Fruit fly (Drosophila melanogaster) whole organism, adult: Measurements from ENCODE around the gene ringer.

Experiments
- CG12768 ChIP-seq: fragments of 200-800 bp; sonication (Bioruptor generic); optimal IDR thresholded peaks from 2 replicates; lab custom pipeline; 2017; ENCODE audit warnings: missing biosample characterization, missing genetic modification characterization, mild to moderate bottlenecking, moderate library complexity, missing genetic modification reagents
- CG14711 ChIP-seq: fragments of 200-800 bp; sonication (Bioruptor generic); optimal IDR thresholded peaks from 2 replicates; lab custom pipeline; 2018; ENCODE audit warnings: missing biosample characterization, mild to moderate bottlenecking, missing genetic modification characterization, moderate library complexity
- CG1620 ChIP-seq: fragments of 200-800 bp; sonication (Bioruptor generic); optimal IDR thresholded peaks from 2 replicates; lab custom pipeline; 2016; ENCODE audit warnings: missing biosample characterization, missing genetic modification characterization
- CG33017 ChIP-seq: fragments of 200-800 bp; sonication (Bioruptor generic); optimal IDR thresholded peaks from 2 replicates; lab custom pipeline; 2018; ENCODE audit warnings: missing biosample characterization, mild to moderate bottlenecking, missing genetic modification characterization, moderate library complexity
- CG5204 ChIP-seq: fragments of 200-800 bp; sonication (Bioruptor generic); optimal IDR thresholded peaks from 2 replicates; lab custom pipeline; 2016; ENCODE audit warnings: missing biosample characterization, missing genetic modification characterization
- CG7045 ChIP-seq: fragments of 200-800 bp; sonication (Bioruptor generic); optimal IDR thresholded peaks from 2 replicates; lab custom pipeline; 2017; ENCODE audit warnings: missing biosample characterization, mild to moderate bottlenecking, missing genetic modification characterization
- CG7101 ChIP-seq: fragments of 200-800 bp; sonication (Bioruptor generic); optimal IDR thresholded peaks from 2 replicates; lab custom pipeline; 2018; ENCODE audit warnings: missing biosample characterization, mild to moderate bottlenecking, missing genetic modification characterization, moderate library complexity
- Clk ChIP-seq: fragments of 200-800 bp; sonication (Bioruptor generic); optimal IDR thresholded peaks from 2 replicates; lab custom pipeline; 2017; ENCODE audit warnings: missing biosample characterization, missing genetic modification characterization
- Crg-1 ChIP-seq: fragments of 200-800 bp; sonication (Bioruptor generic); optimal IDR thresholded peaks from 2 replicates; lab custom pipeline; 2016; ENCODE audit warnings: missing biosample characterization, missing genetic modification characterization
- Hr96 ChIP-seq: fragments of 200-800 bp; sonication (Bioruptor generic); optimal IDR thresholded peaks from 2 replicates; lab custom pipeline; 2016; ENCODE audit warnings: missing biosample characterization, missing genetic modification characterization
- Mnt ChIP-seq: fragments of 200-800 bp; sonication (Bioruptor generic); optimal IDR thresholded peaks from 2 replicates; lab custom pipeline; 2016; ENCODE audit warnings: missing biosample characterization, mild to moderate bottlenecking, missing genetic modification characterization
- bab1 ChIP-seq: fragments of 200-800 bp; sonication (Bioruptor generic); optimal IDR thresholded peaks from 3 replicates; lab custom pipeline; 2019; ENCODE audit warnings: missing biosample characterization, mild to moderate bottlenecking, missing genetic modification characterization, moderate library complexity
- cic ChIP-seq: fragments of 200-800 bp; sonication (Bioruptor generic); optimal IDR thresholded peaks from 2 replicates; lab custom pipeline; 2017; ENCODE audit warnings: missing biosample characterization, mild to moderate bottlenecking, missing genetic modification characterization, moderate library complexity
- cnc ChIP-seq, 2 experiments: fragments of >200 bp; optimal IDR thresholded peaks; 2 replicates each; lab custom pipeline; 2017
- kay ChIP-seq: fragments of 200-800 bp; sonication (Bioruptor generic); peaks from one replicate; lab custom pipeline; 2016; ENCODE audit warnings: missing biosample characterization, missing genetic modification characterization, borderline replicate concordance
- ovo ChIP-seq: fragments of 200-800 bp; sonication (Bioruptor generic); optimal IDR thresholded peaks from 2 replicates; lab custom pipeline; 2016; ENCODE audit warnings: missing biosample characterization, missing genetic modification characterization
- pad ChIP-seq: fragments of 200-800 bp; sonication (Bioruptor generic); optimal IDR thresholded peaks from 3 replicates; lab custom pipeline; 2017; ENCODE audit warnings: missing biosample characterization, missing genetic modification characterization, mild to moderate bottlenecking, moderate library complexity, missing genetic modification reagents
- tj ChIP-seq: fragments of 200-800 bp; sonication (Bioruptor generic); optimal IDR thresholded peaks from 3 replicates; lab custom pipeline; 2017; ENCODE audit warnings: missing biosample characterization, mild to moderate bottlenecking, missing genetic modification characterization, moderate library complexity
- toe ChIP-seq: fragments of 200-800 bp; sonication (Bioruptor generic); optimal IDR thresholded peaks from 2 replicates; lab custom pipeline; 2016; ENCODE audit warnings: missing biosample characterization, missing genetic modification characterization

The ringer gene

DNA sequence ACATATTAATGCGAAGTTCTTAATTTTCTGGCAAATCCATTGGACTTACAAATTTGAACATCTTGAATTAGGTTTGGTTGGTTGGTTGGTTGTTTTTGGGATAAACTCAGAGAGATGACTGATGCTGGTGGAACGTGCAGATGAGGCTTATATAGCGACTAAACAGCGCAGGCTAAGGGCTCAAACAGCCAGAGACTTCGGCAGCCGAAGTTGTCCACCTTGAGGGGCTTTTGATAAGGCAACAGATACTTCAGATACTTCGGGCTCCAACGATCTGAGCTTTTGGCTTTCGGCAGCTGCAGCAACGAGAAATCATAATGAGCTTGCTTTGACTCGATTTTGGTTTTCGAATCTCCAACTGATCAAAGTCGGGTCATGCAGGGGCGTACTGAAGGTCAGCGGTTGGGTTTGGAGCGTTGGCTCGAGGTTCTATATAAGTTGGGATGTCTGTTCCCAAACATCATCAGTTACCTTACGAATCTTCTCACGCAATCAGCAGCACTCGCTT, 39.8 kb downstream of the ringer start, which contains the start of the genes CG13041 and CG13060:
Gene CG13041 (minus strand): TSS at position 128 of the 508 bp plus-strand sequence.
Gene CG13060 (plus strand): TSS at position 458 of the 508 bp plus-strand sequence.
- no peak for TF ChIP-seq toe (GFP tag; lab: Kevin White, UChicago)

DNA sequence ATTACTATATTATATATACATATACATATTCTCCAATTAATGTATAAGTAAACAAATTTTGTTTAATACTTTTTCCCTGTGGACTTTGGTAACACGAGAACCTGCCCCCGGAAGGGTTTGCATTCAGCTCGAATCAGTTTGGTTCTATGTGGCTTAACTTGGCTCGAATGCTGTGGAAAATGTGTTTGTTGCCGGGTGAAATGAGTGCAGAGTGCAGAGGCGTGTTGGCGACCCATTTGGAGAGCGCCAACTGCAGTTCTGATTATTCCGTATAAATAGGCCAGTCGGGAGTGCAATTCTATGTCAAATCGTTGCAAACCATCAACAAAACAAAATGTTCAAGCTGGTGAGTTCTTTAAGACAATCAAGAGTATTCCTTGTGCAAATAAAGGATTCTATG, 41.5 kb downstream of the ringer start, which contains the start of gene Nplp3:
Gene Nplp3 (plus strand): TSS at position 301 of the 400 bp plus-strand sequence.
- TF ChIP-seq CG7045 (GFP tag; lab: Kevin White, UChicago) (no peak), bab1 (GFP tag; lab: Kevin White, UChicago) (no peak), CG7101 (tag; lab: Kevin White, UChicago) (no peak), toe (GFP tag; lab: Kevin White, UChicago) (no peak), Clk (GFP tag; lab: Kevin White, UChicago) (no peak), CG14711 (no peak), cnc (optimal IDR thresholded peaks at IDR 0.05; lab: Kevin White, UChicago) (no peak), kay (GFP tag; lab: Kevin White, UChicago) (no peak), CG12768 (GFP tag; lab: Kevin White, UChicago) (no peak), CG5204 (no peak), Crg-1 (GFP tag; lab: Kevin White, UChicago) (no peak), CG33017 (tag; lab: Kevin White, UChicago) (no peak), Hr96 (GFP tag; lab: Kevin White, UChicago) (no peak), cic (no peak), pad (GFP tag; lab: Kevin White, UChicago) (no peak), tj (GFP tag; lab: Kevin White, UChicago) (no peak)

DNA sequence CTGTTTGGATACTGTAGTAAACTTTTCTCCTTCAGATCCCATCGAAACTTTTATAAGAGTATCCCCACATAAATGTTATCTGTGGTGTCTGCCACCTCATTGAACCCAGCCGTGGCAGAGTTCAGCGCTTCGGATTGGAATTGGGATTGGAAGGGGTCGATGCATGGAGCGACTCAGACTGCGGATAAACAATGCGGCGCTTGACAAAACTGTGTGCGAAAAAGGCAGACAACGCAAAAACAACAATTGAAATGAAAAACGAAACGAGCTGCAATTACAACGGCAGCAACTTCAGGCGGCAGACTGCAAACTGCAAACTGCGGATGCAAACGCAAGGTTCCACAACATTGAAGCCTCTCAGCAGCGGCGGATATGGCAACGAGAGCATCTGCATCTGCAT, 45.2 kb downstream of the ringer start, which contains the start of gene CG13062:
Gene CG13062 (plus strand): TSS at position 301 of the 400 bp plus-strand sequence.
- TF ChIP-seq Mnt (GFP tag; lab: Kevin White, UChicago): no peak
- TF ChIP-seq pad (GFP tag; lab: Kevin White, UChicago): no peak
- TF ChIP-seq cic: no peak
- no peak for TF ChIP-seq Crg-1 (GFP tag; lab: Kevin White, UChicago)
- no peak for TF ChIP-seq tj (GFP tag; lab: Kevin White, UChicago)
- no peak for TF ChIP-seq Hr96 (GFP tag; lab: Kevin White, UChicago)
- TF ChIP-seq CG5204: no peak

DNA sequence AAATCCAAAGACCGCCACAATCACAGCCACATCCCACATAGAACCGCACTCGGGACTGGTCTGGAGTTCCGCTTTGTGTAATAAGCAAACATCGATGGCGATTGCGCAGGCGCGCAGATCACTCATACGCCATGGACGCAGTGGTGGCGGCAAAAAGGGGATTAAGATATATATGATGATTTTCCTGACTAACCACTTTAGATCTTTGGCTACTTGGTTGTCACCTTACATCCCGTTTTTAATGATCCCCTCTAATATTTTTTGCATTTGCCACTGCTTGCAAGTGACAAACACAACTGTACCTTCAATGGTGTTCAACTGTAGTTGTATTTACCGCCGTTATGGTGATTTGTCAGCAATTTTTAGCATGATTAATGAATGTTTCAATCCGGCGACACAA, 49.3 kb downstream of the ringer start:
- peak; percentile 32 for TF ChIP-seq CG5204
- no peak for TF ChIP-seq cic

DNA sequence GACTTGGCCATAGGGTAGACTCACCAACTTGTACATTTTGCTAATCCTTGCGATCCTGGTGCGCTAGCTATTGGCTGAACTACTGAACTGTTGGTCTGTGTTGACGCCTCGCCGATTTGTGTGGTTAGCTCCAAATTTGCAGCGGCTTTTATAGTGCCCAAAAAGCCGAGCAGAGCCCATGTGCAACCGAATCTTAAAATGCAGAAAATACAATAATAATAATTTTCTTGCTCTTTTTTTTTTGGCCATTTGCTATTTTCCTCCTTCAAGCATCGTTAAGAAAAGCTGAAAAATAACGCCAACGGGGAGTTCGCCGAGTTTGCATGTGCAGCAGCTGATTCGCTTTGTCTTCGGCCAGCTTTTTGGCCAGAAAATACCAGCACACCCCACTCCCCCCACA, 50.8 kb downstream of the ringer start, which contains the start of gene CG13042:
Gene CG13042 (minus strand): TSS at position 101 of the 400 bp plus-strand sequence.
- TF ChIP-seq CG33017 (tag; lab: Kevin White, UChicago) (no peak), ovo (GFP tag; lab: Kevin White, UChicago) (no peak), Clk (GFP tag; lab: Kevin White, UChicago) (no peak), cic (no peak)

DNA sequence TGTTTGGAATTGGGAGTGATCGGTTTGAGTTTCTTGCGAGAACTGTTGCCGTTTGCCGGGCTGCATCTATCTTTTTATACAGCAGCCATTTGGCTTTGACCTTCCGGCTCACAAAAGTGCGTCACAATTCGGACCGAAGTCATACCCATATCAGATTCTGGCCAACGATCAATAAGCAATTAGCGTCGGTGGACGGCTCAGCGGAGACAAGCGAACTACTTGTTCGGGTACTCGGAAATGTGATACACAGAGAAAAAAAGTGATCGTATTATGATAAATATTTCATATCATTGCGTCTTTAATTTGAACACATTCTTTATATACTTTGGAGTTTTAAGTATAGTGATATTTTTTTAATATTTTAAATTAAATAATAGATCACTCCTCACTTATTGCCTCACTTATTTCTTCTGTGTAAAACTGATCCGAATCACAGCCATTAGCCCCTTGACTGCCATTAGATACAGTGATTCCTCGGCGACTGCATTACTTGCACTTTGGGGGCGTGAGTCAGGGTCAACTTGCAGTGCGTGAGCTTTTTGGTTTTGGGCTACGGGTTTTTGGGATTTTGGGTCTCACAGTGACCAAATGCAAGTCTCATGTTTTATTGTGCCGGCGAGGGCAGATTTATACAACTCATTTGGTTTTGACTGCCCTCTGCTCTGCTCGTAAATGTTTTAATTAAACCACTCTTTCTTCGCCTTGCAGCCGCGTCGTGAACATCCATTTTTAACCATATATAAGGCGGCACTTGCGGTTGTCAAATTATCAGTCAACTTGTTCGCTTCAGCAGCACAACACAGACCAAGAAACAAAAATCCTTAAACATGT, 53.2 kb downstream of the ringer start, which contains the start of the genes CG13043 and CG13063:
Gene CG13043 (minus strand): TSS at position 51 of the 831 bp plus-strand sequence.
Gene CG13063 (plus strand): TSS at position 781 of the 831 bp plus-strand sequence.
- TF ChIP-seq ovo (GFP tag; lab: Kevin White, UChicago) (no peak), Crg-1 (GFP tag; lab: Kevin White, UChicago) (no peak), CG1620 (GFP tag; lab: Kevin White, UChicago) (no peak)
